Worm (Caenorhabditis elegans) whole organism, young adult: ENCODE measurements around the gene moa-1.

Source experiments
- B0035.1 ChIP-seq: sonication (generic microtip); optimal IDR thresholded peaks from 2 replicates; lab custom pipeline; 2016; ENCODE audit warnings: missing genetic modification characterization, mild to moderate bottlenecking, missing compliant biosample characterization, missing genotype, missing genetic modification reagents
- F10E7.11 ChIP-seq: sonication (generic microtip); optimal IDR thresholded peaks from 2 replicates; lab custom pipeline; 2017; ENCODE audit warnings: mild to moderate bottlenecking, missing genetic modification characterization, moderate library complexity, missing compliant biosample characterization
- F57C9.4 ChIP-seq: sonication (generic microtip); optimal IDR thresholded peaks from 2 replicates; lab custom pipeline; 2017; ENCODE audit warnings: mild to moderate bottlenecking, missing genetic modification characterization, missing compliant biosample characterization
- Y67H2A.10 ChIP-seq: fragments of 200-800 bp; sonication (Bioruptor generic); conservative IDR thresholded peaks from 2 replicates; pipeline ENCODE4 v1.3.6; 2022; ENCODE audit warnings: missing genetic modification reagents, missing genetic modification characterization, missing compliant biosample characterization
- Y95B8A.8 ChIP-seq: fragments of 200-800 bp; sonication (Bioruptor generic); IDR thresholded peaks from 2 replicates; pipeline ENCODE4 v1.3.6; 2022; ENCODE audit warnings: missing genetic modification reagents, missing genetic modification characterization, missing compliant biosample characterization
- ama-1 ChIP-seq, 3 experiments: fragments of 150-350 bp in 1 of 3; sonication (generic microtip) in 2 of 3; optimal IDR thresholded peaks; 2 replicates each; lab custom pipeline; 2014 to 2018; ENCODE audit warnings: missing biosample characterization in 2 of 3, missing genetic modification characterization in 2 of 3, missing genetic modification reagents in 2 of 3
- bed-1 ChIP-seq: fragments of 200-800 bp; sonication (Bioruptor generic); IDR thresholded peaks from 2 replicates; pipeline ENCODE4 v1.3.6; 2022; ENCODE audit warnings: missing genetic modification reagents, missing genetic modification characterization, missing compliant biosample characterization
- ceh-100 ChIP-seq: fragments of 200-800 bp; sonication (Bioruptor generic); IDR thresholded peaks from 2 replicates; pipeline ENCODE4 v1.3.6; 2022; ENCODE audit warnings: missing genetic modification reagents, missing genetic modification characterization, missing compliant biosample characterization
- dpff-1 ChIP-seq: sonication (generic microtip); optimal IDR thresholded peaks from 2 replicates; lab custom pipeline; 2017; ENCODE audit warnings: mild to moderate bottlenecking, missing genetic modification characterization, missing compliant biosample characterization
- efl-1 ChIP-seq: fragments of 150-350 bp; optimal IDR thresholded peaks from 2 replicates; lab custom pipeline; 2014; ENCODE audit warnings: missing biosample characterization, missing genetic modification reagents, missing genetic modification characterization
- egrh-3 ChIP-seq: fragments of 200-800 bp; sonication (Bioruptor generic); IDR thresholded peaks from 2 replicates; pipeline ENCODE4 v1.3.6; 2022; ENCODE audit warnings: missing genetic modification reagents, missing genetic modification characterization, missing compliant biosample characterization
- ets-4 ChIP-seq: fragments of 200-800 bp; sonication (Bioruptor generic); optimal IDR thresholded peaks from 2 replicates; lab custom pipeline; 2018; ENCODE audit warnings: mild to moderate bottlenecking, missing genetic modification characterization, missing compliant biosample characterization
- hmg-20 ChIP-seq: fragments of 200-800 bp; sonication (Bioruptor generic); IDR thresholded peaks from 2 replicates; pipeline ENCODE4 v1.3.6; 2022; ENCODE audit warnings: missing genetic modification reagents, missing genetic modification characterization, missing compliant biosample characterization
- hrde-1 ChIP-seq: sonication (generic microtip); optimal IDR thresholded peaks from 2 replicates; lab custom pipeline; 2016; ENCODE audit warnings: missing genetic modification characterization, mild to moderate bottlenecking, missing compliant biosample characterization, moderate library complexity, missing genotype, missing genetic modification reagents, borderline replicate concordance
- let-607 ChIP-seq, 2 experiments: fragments of 200-800 bp in 1 of 2; sonication (Bioruptor generic) in 1 of 2; sonication (generic microtip) in 1 of 2; optimal IDR thresholded peaks; 2 replicates each; lab custom pipeline; 2016 to 2018; ENCODE audit warnings: mild to moderate bottlenecking in 2 of 2, missing compliant biosample characterization in 2 of 2, missing genetic modification characterization in 2 of 2, moderate library complexity in 2 of 2, missing genotype in 1 of 2
- lir-1 ChIP-seq: fragments of 200-800 bp; sonication (Bioruptor generic); conservative IDR thresholded peaks from 2 replicates; pipeline ENCODE4 v1.3.6; 2022; ENCODE audit warnings: missing genetic modification reagents, missing genetic modification characterization, missing compliant biosample characterization
- madf-10 ChIP-seq: sonication (generic microtip); optimal IDR thresholded peaks from 2 replicates; lab custom pipeline; 2016; ENCODE audit warnings: mild to moderate bottlenecking, missing genetic modification characterization, missing compliant biosample characterization
- mes-4 ChIP-seq: sonication (generic microtip); optimal IDR thresholded peaks from 2 replicates; lab custom pipeline; 2016; ENCODE audit warnings: missing genotype, missing genetic modification characterization, missing compliant biosample characterization
- nfya-1 ChIP-seq: sonication (generic microtip); optimal IDR thresholded peaks from 2 replicates; lab custom pipeline; 2017; ENCODE audit warnings: antibody characterized with exemption, missing compliant biosample characterization, missing genetic modification characterization, borderline replicate concordance; ENCODE audit not compliant: insufficient read depth
- nfya-2 ChIP-seq: fragments of 200-800 bp; sonication (Bioruptor generic); IDR thresholded peaks from 2 replicates; pipeline ENCODE4 v1.3.6; 2022; ENCODE audit warnings: missing genetic modification reagents, missing genetic modification characterization, missing compliant biosample characterization
- nfyb-1 ChIP-seq: fragments of 200-800 bp; sonication (Bioruptor generic); IDR thresholded peaks from 2 replicates; pipeline ENCODE4 v1.3.6; 2022; ENCODE audit warnings: missing genetic modification reagents, missing genetic modification characterization, missing compliant biosample characterization
- nhr-179 ChIP-seq: sonication (generic microtip); optimal IDR thresholded peaks from 2 replicates; lab custom pipeline; 2016; ENCODE audit warnings: mild to moderate bottlenecking, missing genetic modification characterization, missing compliant biosample characterization
- nhr-27 ChIP-seq: fragments of 200-800 bp; sonication (Bioruptor generic); optimal IDR thresholded peaks from 2 replicates; lab custom pipeline; 2018; ENCODE audit warnings: mild to moderate bottlenecking, missing genetic modification characterization, moderate library complexity, missing compliant biosample characterization
- rec-8 ChIP-seq, 2 experiments: sonication (generic microtip); optimal IDR thresholded peaks; 2 replicates each; lab custom pipeline; 2016; ENCODE audit warnings: mild to moderate bottlenecking in 2 of 2, missing genetic modification characterization in 2 of 2, missing genetic modification reagents in 2 of 2, missing genotype in 2 of 2, missing biosample characterization in 1 of 2, missing compliant biosample characterization in 1 of 2, moderate library complexity in 1 of 2
- rpc-1 ChIP-seq, 2 experiments: fragments of 150-350 bp in 1 of 2; sonication (generic microtip) in 1 of 2; optimal IDR thresholded peaks; 2 replicates each; lab custom pipeline; 2014 to 2018; ENCODE audit warnings: missing biosample characterization in 1 of 2, missing genetic modification characterization in 1 of 2, missing genetic modification reagents in 1 of 2, missing genotype in 1 of 2
- sea-2 ChIP-seq: fragments of 200-800 bp; sonication (Bioruptor generic); IDR thresholded peaks from 2 replicates; pipeline ENCODE4 v1.3.6; 2022; ENCODE audit warnings: missing genetic modification characterization, missing compliant biosample characterization
- snpc-1.1 ChIP-seq: sonication (generic microtip); optimal IDR thresholded peaks from 2 replicates; lab custom pipeline; 2017; ENCODE audit warnings: missing genetic modification characterization, mild to moderate bottlenecking, missing compliant biosample characterization, antibody characterized with exemption, moderate library complexity, missing genotype, missing genetic modification reagents; ENCODE audit not compliant: insufficient read depth
- tbx-9 ChIP-seq: sonication (generic microtip); optimal IDR thresholded peaks from 2 replicates; lab custom pipeline; 2016; ENCODE audit warnings: borderline replicate concordance, missing genetic modification characterization, inconsistent platforms, missing compliant biosample characterization
- zfh-2 ChIP-seq: fragments of 200-800 bp; sonication (Bioruptor generic); conservative IDR thresholded peaks from 2 replicates; pipeline ENCODE4 v1.3.6; 2022; ENCODE audit warnings: missing genetic modification reagents, missing genetic modification characterization, missing compliant biosample characterization
- ztf-18 ChIP-seq: sonication (generic microtip); optimal IDR thresholded peaks from 2 replicates; lab custom pipeline; 2016; ENCODE audit warnings: missing genotype, mild to moderate bottlenecking, missing genetic modification characterization, missing compliant biosample characterization
- ztf-3 ChIP-seq: fragments of 200-800 bp; sonication (Bioruptor generic); optimal IDR thresholded peaks from 2 replicates; lab custom pipeline; 2018; ENCODE audit warnings: mild to moderate bottlenecking, missing genetic modification characterization, missing compliant biosample characterization
- ztf-6 ChIP-seq: fragments of 200-800 bp; sonication (Bioruptor generic); IDR thresholded peaks from 2 replicates; pipeline ENCODE4 v1.3.6; 2022; ENCODE audit warnings: missing genetic modification reagents, missing genetic modification characterization, missing compliant biosample characterization

moa-1 gene

DNA sequence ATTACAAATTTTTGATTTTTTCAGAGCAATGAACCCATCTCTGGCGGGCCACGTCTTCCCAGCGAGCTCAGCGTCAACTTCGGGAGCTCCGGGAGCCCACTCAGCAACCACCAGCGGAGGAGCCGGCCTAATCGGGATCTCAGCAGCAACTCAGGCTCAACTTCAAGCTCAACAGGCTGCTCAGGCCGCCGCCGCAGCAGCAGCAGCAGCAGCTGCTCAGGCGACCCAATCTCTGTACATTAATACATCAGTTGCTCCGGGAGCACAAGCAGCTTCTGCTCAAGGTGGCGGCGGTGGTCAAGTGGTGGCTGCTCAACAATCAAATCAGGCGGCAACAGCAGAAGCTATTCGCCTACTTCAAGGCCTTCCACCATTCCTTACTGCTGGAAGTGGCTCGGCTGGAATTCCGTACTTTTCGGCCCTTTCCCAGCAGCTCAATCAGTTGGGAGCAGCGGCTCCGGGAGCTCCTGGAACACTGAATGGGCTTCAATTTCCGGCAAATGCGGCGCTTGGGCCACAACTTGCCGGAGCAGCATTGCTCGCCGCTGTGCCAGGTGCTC is 38.9 kb downstream of the moa-1 start:
- TF ChIP-seq Y95B8A.8 (GFP tag; lab: Robert Waterston, UW) (no peak), zfh-2 (GFP tag; lab: Robert Waterston, UW) (peak; percentile 89), egrh-3 (GFP tag; lab: Robert Waterston, UW) (peak; percentile 91), bed-1 (GFP tag; lab: Robert Waterston, UW) (no peak), nfya-1 (no peak), F57C9.4 (tag; lab: Kevin White, UChicago) (no peak)

DNA sequence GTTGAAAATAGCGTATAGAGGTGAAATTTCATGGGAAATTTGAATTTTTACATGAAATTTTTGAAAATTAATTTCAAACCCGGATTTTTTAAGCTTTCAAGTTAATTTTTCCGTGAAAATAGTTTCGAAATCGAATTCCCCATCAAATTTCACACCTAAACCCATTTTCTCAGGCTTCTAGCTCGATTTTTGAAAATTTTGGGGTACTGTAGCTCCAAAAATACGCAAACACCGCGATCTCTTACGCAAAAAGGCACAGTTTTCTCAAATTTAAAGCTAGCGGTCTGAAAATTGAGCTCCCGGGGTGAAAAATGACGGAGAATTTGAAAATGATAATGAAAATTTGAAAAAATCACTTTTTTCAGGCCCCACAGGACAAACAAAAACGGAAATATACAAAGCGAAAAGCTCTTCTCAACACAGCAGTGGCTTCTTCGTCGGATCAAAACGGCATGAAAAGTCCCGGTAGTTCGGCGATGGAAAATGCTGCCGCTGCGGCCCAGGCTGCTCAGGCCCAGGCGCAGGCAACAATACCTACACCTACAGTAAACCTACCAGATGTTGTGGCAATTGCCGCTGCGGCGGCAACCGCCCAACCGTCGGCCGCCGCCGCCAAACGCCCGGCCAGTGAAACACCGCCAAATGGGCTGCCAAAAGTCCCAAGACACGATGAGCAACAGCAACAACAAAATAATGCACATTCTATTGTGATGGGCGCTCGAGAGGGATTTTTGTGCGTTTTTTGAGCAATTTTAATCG is 40.8 kb downstream of the moa-1 start:
- TF ChIP-seq let-607 (tag; optimal IDR thresholded peaks at IDR 0.05; lab: Kevin White, UChicago) (no peak), hmg-20 (GFP tag; lab: Robert Waterston, UW) (no peak), nfyb-1 (0 out of 2 replicates have a peak, but pooled peaks have one; percentile 43), ets-4 (no peak), ztf-6 (GFP tag; lab: Robert Waterston, UW) (no peak), B0035.1 (no peak), nhr-179 (tag; lab: Kevin White, UChicago) (no peak), ztf-3 (GFP tag; lab: Kevin White, UChicago) (no peak), nfya-2 (GFP tag; lab: Robert Waterston, UW) (no peak), tbx-9 (no peak), zfh-2 (GFP tag; lab: Robert Waterston, UW) (peak; percentile 77), sea-2 (GFP tag; lab: Robert Waterston, UW) (no peak), snpc-1.1 (no peak), ceh-100 (no peak), mes-4 (no peak), efl-1 (no peak), F57C9.4 (tag; lab: Kevin White, UChicago) (no peak), madf-10 (tag; lab: Kevin White, UChicago) (no peak), hrde-1 (tag; lab: Kevin White, UChicago) (no peak), egrh-3 (GFP tag; lab: Robert Waterston, UW) (peak; percentile 7; the same call in 1 of the 2 replicates), ztf-18 (tag; lab: Kevin White, UChicago) (no peak), F10E7.11 (tag; lab: Kevin White, UChicago) (no peak), Y67H2A.10 (GFP tag; lab: Robert Waterston, UW) (no peak)
- TF ChIP-seq, all 124 proteins: peak for 3

DNA sequence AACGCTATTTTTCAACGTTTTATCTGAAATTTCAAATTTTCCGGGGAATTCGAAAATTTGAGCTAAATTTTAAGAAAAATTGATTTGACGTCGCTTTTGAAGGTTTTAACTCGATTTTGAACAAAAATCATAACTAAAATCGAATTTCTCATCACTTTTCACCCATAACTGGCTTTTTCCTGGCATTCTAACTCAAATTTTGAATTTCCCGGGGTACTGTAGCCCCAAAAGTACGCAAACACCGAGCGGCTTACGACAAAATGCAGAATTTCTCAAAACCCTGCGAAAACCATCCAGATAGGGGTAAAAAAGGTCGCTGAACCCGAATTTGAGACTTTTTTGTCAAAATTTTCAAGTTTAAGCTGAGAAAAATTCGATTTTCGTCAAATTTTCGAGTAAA is 42.5 kb downstream of the moa-1 start:
- TF ChIP-seq mes-4: no peak
- TF ChIP-seq lir-1 (GFP tag; lab: Robert Waterston, UW): no peak
- no peak for TF ChIP-seq ama-1 (optimal IDR thresholded peaks at IDR 0.05; lab: Kevin White, UChicago)
- no peak for TF ChIP-seq ama-1 (GFP tag; optimal IDR thresholded peaks at IDR 0.05; lab: Kevin White, UChicago)
- TF ChIP-seq rec-8 (tag; optimal IDR thresholded peaks at IDR 0.05; lab: Kevin White, UChicago): no peak
- TF ChIP-seq Y67H2A.10 (GFP tag; lab: Robert Waterston, UW): no peak
- TF ChIP-seq nhr-27 (tag; lab: Kevin White, UChicago): no peak
- TF ChIP-seq dpff-1: no peak
- no peak for TF ChIP-seq hrde-1 (tag; lab: Kevin White, UChicago)
- TF ChIP-seq rpc-1 (optimal IDR thresholded peaks at IDR 0.05; lab: Kevin White, UChicago): no peak
- TF ChIP-seq rpc-1 (tag; optimal IDR thresholded peaks at IDR 0.05; lab: Kevin White, UChicago): no peak
